Worm (Caenorhabditis elegans) whole organism, L4 larva: ENCODE measurements around the gene Y61A9LA.1.

Experiments used
- F44E2.7 ChIP-seq: fragments of 200-800 bp; sonication (Bioruptor generic); IDR thresholded peaks from 2 replicates; pipeline ENCODE4 v2.1.2; 2022; ENCODE audit warnings: missing genetic modification characterization, missing compliant biosample characterization
- Y105C5A.15 ChIP-seq: fragments of 200-800 bp; sonication (Bioruptor generic); IDR thresholded peaks from 2 replicates; pipeline ENCODE4 v1.3.6; 2022; ENCODE audit warnings: missing genetic modification characterization, missing compliant biosample characterization
- Y5F2A.4 ChIP-seq: fragments of 200-800 bp; sonication (Bioruptor generic); optimal IDR thresholded peaks from 2 replicates; lab custom pipeline; 2018; ENCODE audit warnings: mild to moderate bottlenecking, missing genetic modification characterization, missing compliant biosample characterization
- Y75B8A.6 ChIP-seq: fragments of 200-800 bp; sonication (Bioruptor generic); IDR thresholded peaks from 2 replicates; pipeline ENCODE4 v1.3.6; 2022; ENCODE audit warnings: missing genetic modification reagents, missing genetic modification characterization, missing compliant biosample characterization
- aha-1 ChIP-seq: fragments of 150-350 bp; peaks from one replicate; lab custom pipeline; 2014; ENCODE audit warnings: missing biosample characterization, missing genetic modification characterization
- ceh-62 ChIP-seq: sonication (generic microtip); optimal IDR thresholded peaks from 2 replicates; lab custom pipeline; 2017; ENCODE audit warnings: missing biosample characterization, missing genetic modification characterization
- cey-2 ChIP-seq: sonication (generic microtip); optimal IDR thresholded peaks from 3 replicates; lab custom pipeline; 2017; ENCODE audit warnings: missing genetic modification characterization, mild to moderate bottlenecking, missing compliant biosample characterization, antibody characterized with exemption, borderline replicate concordance; ENCODE audit not compliant: insufficient read depth
- ctbp-1 ChIP-seq: fragments of 200-800 bp; sonication (Bioruptor generic); IDR thresholded peaks from 2 replicates; pipeline ENCODE4 v1.3.6; 2022; ENCODE audit warnings: missing genetic modification reagents, missing genetic modification characterization, missing compliant biosample characterization
- daf-16 ChIP-seq, 3 experiments: sonication (generic microtip); optimal IDR thresholded peaks; 2 replicates each; lab custom pipeline; 2016 to 2017; ENCODE audit warnings: missing genetic modification characterization in 3 of 3, missing genetic modification reagents in 3 of 3, mild to moderate bottlenecking in 2 of 3, missing compliant biosample characterization in 2 of 3, missing biosample characterization in 1 of 3, moderate library complexity in 1 of 3
- daf-19 ChIP-seq: fragments of 200-800 bp; sonication (Bioruptor generic); conservative IDR thresholded peaks from 2 replicates; pipeline ENCODE4 v1.3.6; 2022; ENCODE audit warnings: missing genetic modification characterization, missing compliant biosample characterization
- daf-8 ChIP-seq: fragments of 200-800 bp; sonication (Bioruptor generic); IDR thresholded peaks from 2 replicates; pipeline ENCODE4 v1.3.6; 2022; ENCODE audit warnings: missing genetic modification characterization, missing compliant biosample characterization
- dmd-6 ChIP-seq: fragments of 200-800 bp; sonication (Bioruptor generic); IDR thresholded peaks from 2 replicates; pipeline ENCODE4 v1.3.6; 2022; ENCODE audit warnings: missing genetic modification reagents, missing genetic modification characterization, missing compliant biosample characterization
- dpl-1 ChIP-seq: fragments of 150-350 bp; optimal IDR thresholded peaks from 2 replicates; lab custom pipeline; 2014; ENCODE audit warnings: missing biosample characterization, missing genetic modification reagents, missing genetic modification characterization
- duxl-1 ChIP-seq: sonication (generic microtip); optimal IDR thresholded peaks from 2 replicates; lab custom pipeline; 2016; ENCODE audit warnings: mild to moderate bottlenecking, missing genetic modification characterization, moderate library complexity, missing compliant biosample characterization; ENCODE audit not compliant: poor library complexity
- gei-8 ChIP-seq: fragments of 200-800 bp; sonication (Bioruptor generic); optimal IDR thresholded peaks from 2 replicates; lab custom pipeline; 2018; ENCODE audit warnings: mild to moderate bottlenecking, missing genetic modification characterization, missing compliant biosample characterization
- hlh-11 ChIP-seq: fragments of 200-800 bp; sonication (Bioruptor generic); optimal IDR thresholded peaks from 2 replicates; lab custom pipeline; 2018; ENCODE audit warnings: mild to moderate bottlenecking, missing genetic modification characterization, missing compliant biosample characterization
- hmg-1.1 ChIP-seq: fragments of 200-800 bp; sonication (Bioruptor generic); IDR thresholded peaks from 2 replicates; pipeline ENCODE4 v1.3.6; 2022; ENCODE audit warnings: missing genetic modification reagents, missing genetic modification characterization, missing compliant biosample characterization
- jun-1 ChIP-seq: fragments of 150-350 bp; optimal IDR thresholded peaks from 2 replicates; lab custom pipeline; 2014; ENCODE audit warnings: missing biosample characterization, missing genetic modification reagents, missing genetic modification characterization
- lin-13 ChIP-seq: fragments of 150-350 bp; optimal IDR thresholded peaks from 2 replicates; lab custom pipeline; 2014; ENCODE audit warnings: missing biosample characterization, missing genetic modification reagents, missing genetic modification characterization
- lin-15B ChIP-seq: fragments of 150-350 bp; sonication (generic microtip); optimal IDR thresholded peaks from 3 replicates; lab custom pipeline; 2014; ENCODE audit warnings: missing biosample characterization, missing genetic modification characterization
- mes-2 ChIP-seq: sonication (generic microtip); optimal IDR thresholded peaks from 2 replicates; lab custom pipeline; 2016; ENCODE audit warnings: missing genotype, mild to moderate bottlenecking, missing genetic modification characterization, missing compliant biosample characterization; ENCODE audit not compliant: poor library complexity, severe bottlenecking
- mxl-3 ChIP-seq: fragments of 200-800 bp; sonication (Bioruptor generic); optimal IDR thresholded peaks from 2 replicates; lab custom pipeline; 2018; ENCODE audit warnings: mild to moderate bottlenecking, missing genetic modification characterization, missing compliant biosample characterization
- nhr-237 ChIP-seq: sonication (generic microtip); optimal IDR thresholded peaks from 2 replicates; lab custom pipeline; 2017; ENCODE audit warnings: missing biosample characterization, missing genetic modification characterization
- nhr-28 ChIP-seq: fragments of 150-350 bp; optimal IDR thresholded peaks from 2 replicates; lab custom pipeline; 2014; ENCODE audit warnings: missing biosample characterization, missing genetic modification characterization
- nhr-42 ChIP-seq: fragments of 200-800 bp; sonication (Bioruptor generic); IDR thresholded peaks from 2 replicates; pipeline ENCODE4 v1.3.6; 2022; ENCODE audit warnings: missing genetic modification characterization, missing compliant biosample characterization
- nhr-48 ChIP-seq: sonication (generic microtip); optimal IDR thresholded peaks from 2 replicates; lab custom pipeline; 2016; ENCODE audit warnings: mild to moderate bottlenecking, missing genetic modification characterization, missing compliant biosample characterization
- nhr-6 ChIP-seq: fragments of 150-350 bp; optimal IDR thresholded peaks from 2 replicates; lab custom pipeline; 2014; ENCODE audit warnings: missing biosample characterization, missing genetic modification characterization
- nhr-76 ChIP-seq: fragments of 150-350 bp; optimal IDR thresholded peaks from 2 replicates; lab custom pipeline; 2014; ENCODE audit warnings: missing biosample characterization, missing genetic modification characterization
- php-3 ChIP-seq: fragments of 200-800 bp; sonication (Bioruptor generic); IDR thresholded peaks from 2 replicates; pipeline ENCODE4 v1.3.6; 2022; ENCODE audit warnings: missing genetic modification reagents, missing genetic modification characterization, missing compliant biosample characterization
- sdz-12 ChIP-seq: fragments of 200-800 bp; sonication (Bioruptor generic); optimal IDR thresholded peaks from 2 replicates; lab custom pipeline; 2018; ENCODE audit warnings: mild to moderate bottlenecking, missing genetic modification characterization, missing compliant biosample characterization
- spr-1 ChIP-seq: sonication (generic microtip); optimal IDR thresholded peaks from 2 replicates; lab custom pipeline; 2016; ENCODE audit warnings: mild to moderate bottlenecking, missing genetic modification characterization, missing compliant biosample characterization
- spr-3 ChIP-seq: fragments of 200-800 bp; sonication (Bioruptor generic); optimal IDR thresholded peaks from 2 replicates; lab custom pipeline; 2018; ENCODE audit warnings: mild to moderate bottlenecking, missing genetic modification characterization, missing compliant biosample characterization
- tag-97 ChIP-seq: fragments of 200-800 bp; sonication (Bioruptor generic); IDR thresholded peaks from 2 replicates; pipeline ENCODE4 v1.3.6; 2022; ENCODE audit warnings: missing genetic modification characterization, missing compliant biosample characterization
- unc-62 ChIP-seq, 3 experiments: fragments of 150-350 bp in 1 of 3; sonication (generic microtip); optimal IDR thresholded peaks in 2 of 3; peaks in 1 of 3; 1 replicate in 1 of 3; 2 replicates in 2 of 3; lab custom pipeline; 2014 to 2017; ENCODE audit warnings: missing biosample characterization in 3 of 3, missing genetic modification characterization in 3 of 3, missing genetic modification reagents in 3 of 3, missing genotype in 1 of 3
- zag-1 ChIP-seq: fragments of 150-350 bp; optimal IDR thresholded peaks from 2 replicates; lab custom pipeline; 2014; ENCODE audit warnings: missing biosample characterization, missing genetic modification characterization
- zfp-3 ChIP-seq: fragments of 200-800 bp; sonication (Bioruptor generic); conservative IDR thresholded peaks from 2 replicates; pipeline ENCODE4 v1.3.6; 2022; ENCODE audit warnings: missing genetic modification reagents, missing genetic modification characterization, missing compliant biosample characterization

The Y61A9LA.1 gene

DNA sequence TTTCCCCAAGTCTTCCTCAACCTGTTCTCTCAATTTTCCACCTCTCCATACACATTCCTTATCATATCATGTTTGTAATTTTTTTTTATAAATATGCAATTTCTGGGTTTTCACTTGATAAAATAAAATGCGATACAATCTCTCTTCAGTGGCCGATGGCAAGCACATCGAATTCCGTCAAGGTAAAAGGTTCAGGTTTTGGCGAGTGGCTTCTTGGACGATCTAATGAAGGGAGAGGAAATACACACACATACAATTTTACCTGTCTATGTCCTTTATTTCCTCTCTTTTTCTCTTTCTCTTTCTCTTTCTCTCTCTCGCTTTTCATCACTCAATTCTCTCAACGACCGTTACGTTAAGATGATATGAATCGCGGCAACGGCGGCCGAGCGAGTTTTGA is 66.4 kb downstream of the Y61A9LA.1 start:
- no peak for TF ChIP-seq ceh-62 (tag; lab: Kevin White, UChicago)
- peak; percentile 68 for TF ChIP-seq nhr-48 (tag; lab: Kevin White, UChicago)
- TF ChIP-seq zag-1 (tag; lab: Kevin White, UChicago): no peak
- peak; percentile 3 for TF ChIP-seq dpl-1
- TF ChIP-seq duxl-1 (tag; lab: Kevin White, UChicago): no peak
- TF ChIP-seq Y75B8A.6: no peak
- TF ChIP-seq nhr-6 (tag; lab: Kevin White, UChicago): no peak
- TF ChIP-seq aha-1 (tag; lab: Kevin White, UChicago): peak; percentile 35
- TF ChIP-seq mxl-3 (GFP tag; lab: Kevin White, UChicago): peak; percentile 70
- TF ChIP-seq jun-1 (tag; lab: Kevin White, UChicago): no peak
- no peak for TF ChIP-seq lin-13
- 0 out of 2 replicates have a peak, but pooled peaks have one; percentile 12 for TF ChIP-seq dmd-6
- TF ChIP-seq lin-15B (tag; lab: Kevin White, UChicago): no peak
- TF ChIP-seq daf-19 (GFP tag; lab: Robert Waterston, UW): no peak
- no peak for TF ChIP-seq sdz-12 (GFP tag; lab: Kevin White, UChicago)
- TF ChIP-seq ctbp-1 (GFP tag; lab: Robert Waterston, UW): no peak
- TF ChIP-seq nhr-28 (tag; lab: Kevin White, UChicago): peak; percentile 61
- no peak for TF ChIP-seq gei-8 (GFP tag; lab: Kevin White, UChicago)
- no peak for TF ChIP-seq mes-2 (tag; lab: Kevin White, UChicago)
- no peak for TF ChIP-seq F44E2.7 (GFP tag; lab: Robert Waterston, UW)
- TF ChIP-seq php-3: no peak
- TF ChIP-seq Y105C5A.15 (GFP tag; lab: Robert Waterston, UW): no peak
- no peak for TF ChIP-seq cey-2 (tag; lab: Kevin White, UChicago)
- TF ChIP-seq nhr-237 (tag; lab: Kevin White, UChicago): no peak
- peak; percentile 58 for TF ChIP-seq hlh-11 (tag; lab: Kevin White, UChicago)
- TF ChIP-seq zfp-3 (GFP tag; lab: Robert Waterston, UW): no peak
- no peak for TF ChIP-seq daf-16 (GFP tag; optimal IDR thresholded peaks at IDR 0.05; lab: Kevin White, UChicago)
- no peak for TF ChIP-seq daf-16 (tag; optimal IDR thresholded peaks at IDR 0.05; lab: Kevin White, UChicago)
- TF ChIP-seq Y5F2A.4: no peak
- no peak for TF ChIP-seq tag-97 (GFP tag; lab: Robert Waterston, UW)
- TF ChIP-seq spr-3 (GFP tag; lab: Kevin White, UChicago): peak; percentile 21
- peak; percentile 54 for TF ChIP-seq spr-1 (tag; lab: Kevin White, UChicago)
- TF ChIP-seq nhr-42: no peak
- no peak for TF ChIP-seq nhr-76 (tag; lab: Kevin White, UChicago)
- no peak for TF ChIP-seq hmg-1.1 (GFP tag; lab: Robert Waterston, UW)
- TF ChIP-seq unc-62 (GFP tag; optimal IDR thresholded peaks at IDR 0.05 in 1 of 2; lab: Kevin White, UChicago): peak in 1 of 2 experiments; percentile 5
- TF ChIP-seq unc-62 (tag; optimal IDR thresholded peaks at IDR 0.05; lab: Kevin White, UChicago): no peak
- no peak for TF ChIP-seq daf-8 (GFP tag; lab: Robert Waterston, UW)
